Fruit fly (Drosophila melanogaster) whole organism, embryonic: ENCODE results near the gene kdn.

Experiments used
- Bgb ChIP-seq: fragments of 200-800 bp; sonication (Bioruptor generic); IDR thresholded peaks from 2 replicates; pipeline ENCODE4 v1.3.6; 2022; ENCODE audit warnings: missing biosample characterization, missing genetic modification characterization; ENCODE audit not compliant: partially characterized antibody
- Bteb2 ChIP-seq: fragments of 200-800 bp; sonication (Bioruptor generic); optimal IDR thresholded peaks from 2 replicates; lab custom pipeline; 2016; ENCODE audit warnings: missing biosample characterization, missing genetic modification characterization
- CG10267 ChIP-seq: fragments of 200-800 bp; sonication (Bioruptor generic); optimal IDR thresholded peaks from 2 replicates; lab custom pipeline; 2018; ENCODE audit warnings: missing biosample characterization, mild to moderate bottlenecking, missing genetic modification characterization, moderate library complexity
- CG12299 ChIP-seq: fragments of 200-800 bp; sonication (Bioruptor generic); optimal IDR thresholded peaks from 2 replicates; lab custom pipeline; 2018; ENCODE audit warnings: missing biosample characterization, mild to moderate bottlenecking, missing genetic modification characterization
- CG12659 ChIP-seq: fragments of 200-800 bp; sonication (Bioruptor generic); optimal IDR thresholded peaks from 3 replicates; lab custom pipeline; 2017; ENCODE audit warnings: mild to moderate bottlenecking, missing biosample characterization, missing genetic modification reagents, missing genetic modification characterization
- CG13287 ChIP-seq: fragments of 200-800 bp; sonication (Bioruptor generic); IDR thresholded peaks from 2 replicates; pipeline ENCODE4 v1.3.6; 2022; ENCODE audit warnings: missing biosample characterization, missing genetic modification characterization; ENCODE audit not compliant: partially characterized antibody
- CG14710 ChIP-seq: fragments of 200-800 bp; sonication (Bioruptor generic); optimal IDR thresholded peaks from 3 replicates; lab custom pipeline; 2019; ENCODE audit warnings: missing biosample characterization, mild to moderate bottlenecking, missing genetic modification characterization, moderate library complexity
- CG15514 ChIP-seq: fragments of 200-800 bp; sonication (Bioruptor generic); optimal IDR thresholded peaks from 3 replicates; lab custom pipeline; 2017; ENCODE audit warnings: missing biosample characterization, missing genetic modification characterization, mild to moderate bottlenecking, moderate library complexity, missing genetic modification reagents
- CG1603 ChIP-seq: fragments of 200-800 bp; sonication (Bioruptor generic); optimal IDR thresholded peaks from 2 replicates; lab custom pipeline; 2019; ENCODE audit warnings: missing biosample characterization, mild to moderate bottlenecking, missing genetic modification characterization, moderate library complexity
- CG16813 ChIP-seq: fragments of 200-800 bp; sonication (Bioruptor generic); IDR thresholded peaks from 3 replicates; pipeline ENCODE4 v1.3.6; 2022; ENCODE audit warnings: missing biosample characterization, missing genetic modification characterization; ENCODE audit not compliant: partially characterized antibody
- CG18764 ChIP-seq: fragments of 200-800 bp; sonication (Bioruptor generic); optimal IDR thresholded peaks from 3 replicates; lab custom pipeline; 2016; ENCODE audit warnings: missing biosample characterization, missing genetic modification characterization
- CG2129 ChIP-seq: fragments of 200-800 bp; sonication (Bioruptor generic); IDR thresholded peaks from 2 replicates; pipeline ENCODE4 v1.3.6; 2022; ENCODE audit warnings: missing biosample characterization, missing genetic modification characterization; ENCODE audit not compliant: partially characterized antibody
- CG3847 ChIP-seq: fragments of 200-800 bp; sonication (Bioruptor generic); IDR thresholded peaks from 2 replicates; pipeline ENCODE4 v1.3.6; 2022; ENCODE audit warnings: missing biosample characterization, missing genetic modification characterization
- CG42726 ChIP-seq: fragments of 200-800 bp; sonication (Bioruptor generic); IDR thresholded peaks from 2 replicates; pipeline ENCODE4 v1.3.6; 2022; ENCODE audit warnings: missing biosample characterization, missing genetic modification characterization; ENCODE audit not compliant: partially characterized antibody
- CG4617 ChIP-seq: fragments of 200-800 bp; sonication (Bioruptor generic); optimal IDR thresholded peaks from 3 replicates; lab custom pipeline; 2016; ENCODE audit warnings: missing biosample characterization, missing genetic modification characterization, borderline replicate concordance
- CG4707 ChIP-seq: fragments of 200-800 bp; sonication (Bioruptor generic); optimal IDR thresholded peaks from 2 replicates; lab custom pipeline; 2018; ENCODE audit warnings: missing biosample characterization, mild to moderate bottlenecking, missing genetic modification characterization, moderate library complexity
- CG6689 ChIP-seq: fragments of 200-800 bp; sonication (Bioruptor generic); IDR thresholded peaks from 2 replicates; pipeline ENCODE4 v1.3.6; 2022; ENCODE audit warnings: missing biosample characterization, missing genetic modification characterization
- CG9437 ChIP-seq: fragments of 200-800 bp; sonication (Bioruptor generic); optimal IDR thresholded peaks from 2 replicates; lab custom pipeline; 2018; ENCODE audit warnings: missing biosample characterization, mild to moderate bottlenecking, missing genetic modification characterization
- D19B ChIP-seq: fragments of 200-800 bp; sonication (Bioruptor generic); optimal IDR thresholded peaks from 2 replicates; lab custom pipeline; 2017; ENCODE audit warnings: missing biosample characterization, mild to moderate bottlenecking, missing genetic modification characterization
- Dll ChIP-seq: fragments of 200-800 bp; sonication (Bioruptor generic); IDR thresholded peaks from 4 replicates; pipeline ENCODE4 v1.3.6; 2022; ENCODE audit warnings: missing biosample characterization, missing genetic modification characterization; ENCODE audit not compliant: partially characterized antibody
- Doc3 ChIP-seq: fragments of 200-800 bp; sonication (Bioruptor generic); IDR thresholded peaks from 3 replicates; pipeline ENCODE4 v1.3.6; 2022; ENCODE audit warnings: missing biosample characterization, missing genetic modification characterization; ENCODE audit not compliant: partially characterized antibody
- Dref ChIP-seq: fragments of 200-800 bp; sonication (Bioruptor generic); IDR thresholded peaks from 2 replicates; pipeline ENCODE4 v1.3.6; 2022; ENCODE audit warnings: missing biosample characterization, missing genetic modification characterization
- Ets97D ChIP-seq: fragments of 200-800 bp; sonication (Bioruptor generic); optimal IDR thresholded peaks from 3 replicates; lab custom pipeline; 2016; ENCODE audit warnings: missing biosample characterization, missing genetic modification characterization
- HmgZ ChIP-seq: fragments of 200-800 bp; sonication (Bioruptor generic); optimal IDR thresholded peaks from 2 replicates; lab custom pipeline; 2018; ENCODE audit warnings: missing biosample characterization, mild to moderate bottlenecking, missing genetic modification characterization
- Lhr ChIP-seq: fragments of 200-800 bp; sonication (Bioruptor generic); optimal IDR thresholded peaks from 3 replicates; lab custom pipeline; 2017; ENCODE audit warnings: mild to moderate bottlenecking, missing biosample characterization, missing genetic modification reagents, missing genetic modification characterization
- MESR4 ChIP-seq: fragments of 200-800 bp; sonication (Bioruptor generic); optimal IDR thresholded peaks from 2 replicates; lab custom pipeline; 2018; ENCODE audit warnings: missing biosample characterization, mild to moderate bottlenecking, missing genetic modification characterization, moderate library complexity
- Myb ChIP-seq: fragments of 200-800 bp; sonication (Bioruptor generic); optimal IDR thresholded peaks from 2 replicates; lab custom pipeline; 2016; ENCODE audit warnings: missing biosample characterization, missing genetic modification characterization
- Opbp ChIP-seq: fragments of 200-800 bp; sonication (Bioruptor generic); IDR thresholded peaks from 3 replicates; pipeline ENCODE4 v1.3.6; 2022; ENCODE audit warnings: missing biosample characterization, missing genetic modification characterization; ENCODE audit not compliant: partially characterized antibody
- Optix ChIP-seq: fragments of 200-800 bp; sonication (Bioruptor generic); IDR thresholded peaks from 3 replicates; pipeline ENCODE4 v1.3.6; 2022; ENCODE audit warnings: missing biosample characterization, missing genetic modification characterization
- Pdp1 ChIP-seq, 2 experiments: fragments of 200-800 bp; sonication (Bioruptor generic); optimal IDR thresholded peaks; 3 replicates each; lab custom pipeline; 2016; ENCODE audit warnings: missing biosample characterization in 2 of 2, missing genetic modification characterization in 2 of 2, mild to moderate bottlenecking in 1 of 2, moderate library complexity in 1 of 2
- Scr ChIP-seq: fragments of 200-800 bp; sonication (Bioruptor generic); IDR thresholded peaks from 2 replicates; pipeline ENCODE4 v1.3.6; 2022; ENCODE audit warnings: missing biosample characterization, missing genetic modification characterization; ENCODE audit not compliant: partially characterized antibody
- ato ChIP-seq: fragments of 200-800 bp; sonication (Bioruptor generic); IDR thresholded peaks from 2 replicates; pipeline ENCODE4 v1.3.6; 2022; ENCODE audit warnings: missing biosample characterization, missing genetic modification characterization; ENCODE audit not compliant: partially characterized antibody
- az2 ChIP-seq: fragments of 200-800 bp; sonication (Bioruptor generic); optimal IDR thresholded peaks from 3 replicates; lab custom pipeline; 2016; ENCODE audit warnings: missing biosample characterization, missing genetic modification characterization
- bbx ChIP-seq: fragments of 200-800 bp; sonication (Bioruptor generic); IDR thresholded peaks from 2 replicates; pipeline ENCODE4 v1.3.6; 2022; ENCODE audit warnings: missing biosample characterization, missing genetic modification characterization; ENCODE audit not compliant: partially characterized antibody
- ci ChIP-seq: fragments of 200-800 bp; sonication (Bioruptor generic); IDR thresholded peaks from 3 replicates; pipeline ENCODE4 v1.3.6; 2022; ENCODE audit warnings: missing biosample characterization, missing genetic modification characterization
- inv ChIP-seq: fragments of 200-800 bp; sonication (Bioruptor generic); IDR thresholded peaks from 2 replicates; pipeline ENCODE4 v1.3.6; 2022; ENCODE audit warnings: missing biosample characterization, missing genetic modification characterization; ENCODE audit not compliant: partially characterized antibody
- kah ChIP-seq: fragments of 200-800 bp; sonication (Bioruptor generic); optimal IDR thresholded peaks from 2 replicates; lab custom pipeline; 2018; ENCODE audit warnings: missing biosample characterization, mild to moderate bottlenecking, missing genetic modification characterization
- knrl ChIP-seq: fragments of 200-800 bp; sonication (Bioruptor generic); IDR thresholded peaks from 3 replicates; pipeline ENCODE4 v1.3.6; 2022; ENCODE audit warnings: missing biosample characterization, missing genetic modification characterization; ENCODE audit not compliant: partially characterized antibody
- nerfin-2 ChIP-seq: fragments of 200-800 bp; sonication (Bioruptor generic); IDR thresholded peaks from 2 replicates; pipeline ENCODE4 v1.3.6; 2022; ENCODE audit warnings: missing biosample characterization, missing genetic modification characterization; ENCODE audit not compliant: partially characterized antibody
- pzg ChIP-seq: fragments of 200-800 bp; sonication (Bioruptor generic); optimal IDR thresholded peaks from 3 replicates; lab custom pipeline; 2018; ENCODE audit warnings: missing biosample characterization, mild to moderate bottlenecking, missing genetic modification characterization, moderate library complexity
- sd ChIP-seq: fragments of 200-800 bp; sonication (Bioruptor generic); optimal IDR thresholded peaks from 3 replicates; lab custom pipeline; 2018; ENCODE audit warnings: missing biosample characterization, mild to moderate bottlenecking, missing genetic modification characterization, moderate library complexity
- sens-2 ChIP-seq: fragments of 200-800 bp; sonication (Bioruptor generic); IDR thresholded peaks from 2 replicates; pipeline ENCODE4 v1.3.6; 2022; ENCODE audit warnings: missing biosample characterization, missing genetic modification characterization
- sim ChIP-seq: fragments of 200-800 bp; sonication (Bioruptor generic); IDR thresholded peaks from 2 replicates; pipeline ENCODE4 v1.3.6; 2022; ENCODE audit warnings: missing biosample characterization, missing genetic modification characterization
- sna ChIP-seq: fragments of 200-800 bp; sonication (Bioruptor generic); IDR thresholded peaks from 2 replicates; pipeline ENCODE4 v1.3.6; 2022; ENCODE audit warnings: missing biosample characterization, missing genetic modification characterization; ENCODE audit not compliant: partially characterized antibody
- tap ChIP-seq: fragments of 200-800 bp; optimal IDR thresholded peaks from 3 replicates; lab custom pipeline; 2019; ENCODE audit warnings: missing biosample characterization, mild to moderate bottlenecking, missing genetic modification characterization, moderate library complexity
- unc-4 ChIP-seq: fragments of 200-800 bp; sonication (Bioruptor generic); IDR thresholded peaks from 2 replicates; pipeline ENCODE4 v1.3.6; 2022; ENCODE audit warnings: missing biosample characterization, missing genetic modification characterization; ENCODE audit not compliant: partially characterized antibody
- vvl ChIP-seq: fragments of 200-800 bp; sonication (Bioruptor generic); IDR thresholded peaks from 2 replicates; pipeline ENCODE4 v1.3.6; 2022; ENCODE audit warnings: missing biosample characterization, missing genetic modification characterization

Gene kdn

dm6 chrX:6301052-6301451 is 49.4 kb upstream of the kdn start, which contains the start of gene CG12219 (continued):
- TF ChIP-seq bbx (GFP tag; lab: Robert Waterston, UW): peak; percentile 50
- peak; percentile 51 for TF ChIP-seq CG15514
- peak; percentile 20 for TF ChIP-seq CG12659 (GFP tag; lab: Kevin White, UChicago)
- no peak for TF ChIP-seq Optix (GFP tag; lab: Robert Waterston, UW)
- peak; percentile 5 for TF ChIP-seq Lhr
- TF ChIP-seq Scr: peak; percentile 59
- TF ChIP-seq ato: peak; percentile 10; the same call in 1 of the 2 replicates
- TF ChIP-seq sna: peak; percentile 48
- TF ChIP-seq Myb (GFP tag; lab: Kevin White, UChicago): peak; percentile 91
- peak; percentile 100 for TF ChIP-seq CG9437 (GFP tag; lab: Kevin White, UChicago)
- TF ChIP-seq Dref (GFP tag; lab: Robert Waterston, UW): peak; percentile 68
- peak; percentile 13 for TF ChIP-seq CG10267 (tag; lab: Kevin White, UChicago)
- TF ChIP-seq tap (tag; lab: Kevin White, UChicago): no peak
- peak; percentile 23; the same call in 1 of the 2 replicates for TF ChIP-seq vvl
- 0 out of 3 replicates have a peak, but pooled peaks have one; percentile 41 for TF ChIP-seq Doc3 (GFP tag; lab: Robert Waterston, UW)
- TF ChIP-seq ci (GFP tag; lab: Robert Waterston, UW): no peak
- TF ChIP-seq kah (GFP tag; lab: Kevin White, UChicago): no peak
- TF ChIP-seq CG12299: no peak
- TF ChIP-seq sim (GFP tag; lab: Robert Waterston, UW): no peak
- TF ChIP-seq CG6689 (GFP tag; lab: Robert Waterston, UW): no peak
- peak in 1 of 2 experiments; percentile 90 for TF ChIP-seq Pdp1 (GFP tag; optimal IDR thresholded peaks at IDR 0.05; lab: Kevin White, UChicago)
- TF ChIP-seq D19B (GFP tag; lab: Kevin White, UChicago): no peak
- TF ChIP-seq CG4617: peak; percentile 84
- TF ChIP-seq CG4707 (GFP tag; lab: Kevin White, UChicago): no peak
- TF ChIP-seq Dll (GFP tag; lab: Robert Waterston, UW): peak; percentile 75
- peak; percentile 80 for TF ChIP-seq CG13287 (GFP tag; lab: Robert Waterston, UW)
- TF ChIP-seq HmgZ: peak; percentile 20
- no peak for TF ChIP-seq az2
- TF ChIP-seq sens-2: no peak
- TF ChIP-seq Bteb2 (GFP tag; lab: Kevin White, UChicago): no peak
- peak; percentile 63; the same call in 2 of the 3 replicates for TF ChIP-seq Opbp (GFP tag; lab: Robert Waterston, UW)
- TF ChIP-seq CG1603 (tag; lab: Kevin White, UChicago): no peak
- peak; percentile 72 for TF ChIP-seq pzg (GFP tag; lab: Kevin White, UChicago)
- peak; percentile 36; the same call in 1 of the 3 replicates for TF ChIP-seq knrl (GFP tag; lab: Robert Waterston, UW)
- 0 out of 2 replicates have a peak, but pooled peaks have one; percentile 8 for TF ChIP-seq CG42726 (GFP tag; lab: Robert Waterston, UW)
- no peak for TF ChIP-seq CG3847 (GFP tag; lab: Robert Waterston, UW)
- peak; percentile 27; the same call in 1 of the 2 replicates for TF ChIP-seq CG2129
- TF ChIP-seq sd: no peak
- 0 out of 2 replicates have a peak, but pooled peaks have one; percentile 22 for TF ChIP-seq nerfin-2 (GFP tag; lab: Robert Waterston, UW)
- peak; percentile 37 for TF ChIP-seq Ets97D
- TF ChIP-seq Bgb: peak; percentile 60
- TF ChIP-seq CG14710 (tag; lab: Kevin White, UChicago): peak; percentile 53
- TF ChIP-seq CG18764 (GFP tag; lab: Kevin White, UChicago): no peak
- TF ChIP-seq unc-4 (GFP tag; lab: Robert Waterston, UW): peak; percentile 69
- peak; percentile 44; the same call in 1 of the 2 replicates for TF ChIP-seq inv (GFP tag; lab: Robert Waterston, UW)
- TF ChIP-seq MESR4 (GFP tag; lab: Kevin White, UChicago): peak; percentile 72
- TF ChIP-seq CG16813 (GFP tag; lab: Robert Waterston, UW): peak; percentile 42; the same call in 2 of the 3 replicates
